Fruit fly (Drosophila melanogaster): Measurements from ENCODE around the gene tara.
A peak's percentile ranks its signal among the peaks of the same experiment; 100 is the strongest.

Gene tara

dm6 chr3R:16235215-16235937 is 9.9 kb downstream of the tara start (continued):
- TF ChIP-seq Opbp (GFP tag; IDR thresholded peaks at IDR 0.05; ENCODE audit: partially characterized antibody): no peak
- TF ChIP-seq Atf3 (GFP tag; optimal IDR thresholded peaks at IDR 0.05): no peak
- TF ChIP-seq kay (GFP tag; optimal IDR thresholded peaks at IDR 0.05): peak; percentile 49
- TF ChIP-seq Ets97D (GFP tag; optimal IDR thresholded peaks at IDR 0.05): peak; percentile 1
- TF ChIP-seq GATAe (GFP tag; conservative IDR thresholded peaks at IDR 0.05): no peak
- TF ChIP-seq ci (GFP tag; IDR thresholded peaks at IDR 0.05): no peak
- peak; percentile 38 for TF ChIP-seq vfl (GFP tag; optimal IDR thresholded peaks at IDR 0.05)
- TF ChIP-seq ase (GFP tag; IDR thresholded peaks at IDR 0.05): no peak
- no peak for TF ChIP-seq CG11723 (GFP tag; optimal IDR thresholded peaks at IDR 0.05)
- peak; percentile 48 for TF ChIP-seq lilli (GFP tag; optimal IDR thresholded peaks at IDR 0.05)
- no peak for TF ChIP-seq CG4328 (GFP tag; optimal IDR thresholded peaks at IDR 0.05)
- no peak for TF ChIP-seq Xbp1 (GFP tag; optimal IDR thresholded peaks at IDR 0.05)
- TF ChIP-seq CG34376 (GFP tag; optimal IDR thresholded peaks at IDR 0.05): peak; percentile 87
- no peak for TF ChIP-seq ac (GFP tag; optimal IDR thresholded peaks at IDR 0.05)
- no peak for TF ChIP-seq ato (GFP tag; IDR thresholded peaks at IDR 0.05; ENCODE audit: partially characterized antibody)
- no peak for TF ChIP-seq CG12219 (GFP tag; optimal IDR thresholded peaks at IDR 0.05)
- TF ChIP-seq E2f1 (GFP tag; IDR thresholded peaks at IDR 0.05): no peak
- no peak for TF ChIP-seq dmrt99B (tag; optimal IDR thresholded peaks at IDR 0.05)
- TF ChIP-seq sd (tag; optimal IDR thresholded peaks at IDR 0.05): peak; percentile 83
- peak; percentile 48 to 77 for TF ChIP-seq Trl (optimal IDR thresholded peaks at IDR 0.05)
- no peak for TF ChIP-seq Trl (GFP tag; optimal IDR thresholded peaks at IDR 0.05)
- TF ChIP-seq Asciz (GFP tag; optimal IDR thresholded peaks at IDR 0.05): no peak
- TF ChIP-seq NC2β (GFP tag; optimal IDR thresholded peaks at IDR 0.05): peak; percentile 35
- no peak for TF ChIP-seq ssp (GFP tag; IDR thresholded peaks at IDR 0.05)
- peak; percentile 98 for TF ChIP-seq CG17385 (GFP tag; optimal IDR thresholded peaks at IDR 0.05)
- peak; percentile 90 for TF ChIP-seq gro (GFP tag; optimal IDR thresholded peaks at IDR 0.05)
- TF ChIP-seq CG18011 (GFP tag; optimal IDR thresholded peaks at IDR 0.05): peak; percentile 51
- TF ChIP-seq CG3407 (GFP tag; optimal IDR thresholded peaks at IDR 0.05): no peak
- peak; percentile 51 for TF ChIP-seq Dip3 (GFP tag; optimal IDR thresholded peaks at IDR 0.05)
- peak; percentile 99 for TF ChIP-seq CG10209 (GFP tag; optimal IDR thresholded peaks at IDR 0.05)
- no peak for TF ChIP-seq p53 (GFP tag; optimal IDR thresholded peaks at IDR 0.05)
- TF ChIP-seq gsb (GFP tag; IDR thresholded peaks at IDR 0.05): no peak
- TF ChIP-seq CG4360 (GFP tag; IDR thresholded peaks at IDR 0.05): no peak
- peak; percentile 97 for TF ChIP-seq CG5180 (GFP tag; optimal IDR thresholded peaks at IDR 0.05)
- TF ChIP-seq CG18619 (GFP tag; optimal IDR thresholded peaks at IDR 0.05): no peak
- TF ChIP-seq sqz (GFP tag; optimal IDR thresholded peaks at IDR 0.05): peak; percentile 99
- no peak for TF ChIP-seq dan (GFP tag; IDR thresholded peaks at IDR 0.05)
- TF ChIP-seq tup (GFP tag; optimal IDR thresholded peaks at IDR 0.05): no peak
- TF ChIP-seq D (optimal IDR thresholded peaks at IDR 0.05): no peak
- no peak for TF ChIP-seq D (GFP tag; optimal IDR thresholded peaks at IDR 0.05)
- TF ChIP-seq CG4404 (GFP tag; IDR thresholded peaks at IDR 0.05): no peak
- TF ChIP-seq bcd (GFP tag; optimal IDR thresholded peaks at IDR 0.05): no peak
- TF ChIP-seq CG13123 (GFP tag; optimal IDR thresholded peaks at IDR 0.05): no peak
- TF ChIP-seq gfzf (GFP tag; optimal IDR thresholded peaks at IDR 0.05): peak; percentile 4
- peak; percentile 100 for TF ChIP-seq CG13894 (tag; optimal IDR thresholded peaks at IDR 0.05)
- TF ChIP-seq CG14667 (GFP tag; IDR thresholded peaks at IDR 0.05): no peak
- TF ChIP-seq CG11696 (GFP tag; IDR thresholded peaks at IDR 0.05): no peak
- TF ChIP-seq schlank (tag; optimal IDR thresholded peaks at IDR 0.05): peak; percentile 35
- peak; percentile 9 for TF ChIP-seq Vsx1 (GFP tag; optimal IDR thresholded peaks at IDR 0.05)
- TF ChIP-seq CG3163 (GFP tag; optimal IDR thresholded peaks at IDR 0.05): peak; percentile 60
- no peak for TF ChIP-seq Kr (GFP tag; optimal IDR thresholded peaks at IDR 0.05)
